Worm (Caenorhabditis elegans) whole organism, late embryonic: ENCODE measurements around the gene msp-76.
A peak's percentile ranks its signal among the peaks of the same experiment; 100 is the strongest.

Source experiments
- ama-1 ChIP-seq: fragments of 150-350 bp; optimal IDR thresholded peaks from 2 replicates; lab custom pipeline; 2014
- ceh-2 ChIP-seq: sonication (generic microtip); optimal IDR thresholded peaks from 2 replicates; lab custom pipeline; 2016; ENCODE audit warnings: missing genotype, missing genetic modification characterization, missing compliant biosample characterization
- ceh-9 ChIP-seq: sonication (generic microtip); optimal IDR thresholded peaks from 2 replicates; lab custom pipeline; 2016; ENCODE audit warnings: mild to moderate bottlenecking, missing genetic modification characterization, inconsistent platforms, missing compliant biosample characterization
- dve-1 ChIP-seq: sonication (generic microtip); optimal IDR thresholded peaks from 2 replicates; lab custom pipeline; 2017; ENCODE audit warnings: antibody characterized with exemption, mild to moderate bottlenecking, missing genetic modification characterization, missing compliant biosample characterization
- fkh-10 ChIP-seq: fragments of 150-350 bp; optimal IDR thresholded peaks from 2 replicates; lab custom pipeline; 2014; ENCODE audit warnings: missing biosample characterization, missing genetic modification reagents, missing genetic modification characterization
- hlh-6 ChIP-seq: sonication (generic microtip); optimal IDR thresholded peaks from 2 replicates; lab custom pipeline; 2016; ENCODE audit warnings: missing genotype, missing genetic modification characterization, missing compliant biosample characterization
- madf-2 ChIP-seq: sonication (generic microtip); optimal IDR thresholded peaks from 2 replicates; lab custom pipeline; 2017; ENCODE audit warnings: missing genetic modification characterization, missing compliant biosample characterization
- odd-2 ChIP-seq: sonication (generic microtip); optimal IDR thresholded peaks from 2 replicates; lab custom pipeline; 2017; ENCODE audit warnings: antibody characterized with exemption, mild to moderate bottlenecking, missing genetic modification characterization, missing compliant biosample characterization
- pha-4 ChIP-seq: fragments of 150-350 bp; optimal IDR thresholded peaks from 2 replicates; lab custom pipeline; 2018; ENCODE audit warnings: missing biosample characterization, missing genetic modification reagents, missing genetic modification characterization
- pqm-1 ChIP-seq: sonication (generic microtip); optimal IDR thresholded peaks from 2 replicates; lab custom pipeline; 2016; ENCODE audit warnings: missing genetic modification characterization, missing compliant biosample characterization
- unc-42 ChIP-seq: sonication (generic microtip); optimal IDR thresholded peaks from 2 replicates; lab custom pipeline; 2016; ENCODE audit warnings: missing genotype, missing genetic modification characterization, missing compliant biosample characterization
- unc-55 ChIP-seq: sonication (generic microtip); optimal IDR thresholded peaks from 2 replicates; lab custom pipeline; 2017; ENCODE audit warnings: missing biosample characterization, missing genetic modification reagents, missing genetic modification characterization
- zip-5 ChIP-seq: sonication (generic microtip); optimal IDR thresholded peaks from 2 replicates; lab custom pipeline; 2016; ENCODE audit warnings: missing genetic modification characterization, missing compliant biosample characterization
- ztf-16 ChIP-seq: sonication (generic microtip); optimal IDR thresholded peaks from 2 replicates; lab custom pipeline; 2017; ENCODE audit warnings: missing genetic modification characterization, missing compliant biosample characterization

DNA sequence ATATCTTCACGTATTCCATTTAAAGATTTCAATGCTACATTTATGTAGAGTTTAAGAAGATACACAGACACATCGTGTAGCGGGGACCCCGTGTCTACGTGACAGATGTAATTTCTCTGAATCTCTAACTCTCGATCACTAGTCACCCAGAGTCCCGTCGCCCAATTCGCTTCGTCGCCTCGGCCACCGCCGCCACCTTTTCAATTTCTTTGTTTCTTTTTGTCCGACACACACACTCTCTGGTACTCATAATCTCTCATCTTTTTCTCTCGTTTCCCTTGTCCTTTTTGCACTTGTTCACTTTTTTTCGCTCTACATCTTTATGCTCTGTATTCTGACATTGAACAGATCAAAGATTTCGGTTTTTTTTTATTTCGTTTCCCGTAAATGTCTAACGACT, 29.6 kb downstream of the msp-76 start:
- TF ChIP-seq pha-4 (tag; lab: Kevin White, UChicago) (no peak), ztf-16 (tag; lab: Kevin White, UChicago) (no peak), unc-55 (GFP tag; lab: Kevin White, UChicago) (peak; percentile 64), ama-1 (lab: Kevin White, UChicago) (no peak), odd-2 (no peak), zip-5 (tag; lab: Kevin White, UChicago) (no peak), ceh-2 (no peak), ceh-9 (no peak), unc-42 (tag; lab: Kevin White, UChicago) (no peak), fkh-10 (no peak), pqm-1 (tag; lab: Kevin White, UChicago) (no peak), dve-1 (tag; lab: Kevin White, UChicago) (peak; percentile 69), madf-2 (tag; lab: Kevin White, UChicago) (no peak), hlh-6 (tag; lab: Kevin White, UChicago) (no peak)
